Fruit fly (Drosophila melanogaster): Measurements from ENCODE around the gene Rga.

The Rga gene

dm6 chr3R:5624115-5624878 lies 11.4 kb upstream of the Rga start, which contains the start of the genes Dph4, Spec2 and RpL13A:
TSS of gene Dph4 (minus strand) at chr3R:5624125.
TSS of gene Spec2 (minus strand) at chr3R:5624125.
TSS of gene RpL13A (plus strand) at chr3R:5624474.
- TF ChIP-seq CG33017 (tag; optimal IDR thresholded peaks at IDR 0.05) (peak; percentile 90), CG7045 (GFP tag; optimal IDR thresholded peaks at IDR 0.05) (peak; percentile 94), CG7101 (tag; optimal IDR thresholded peaks at IDR 0.05) (peak; percentile 96), toe (GFP tag; optimal IDR thresholded peaks at IDR 0.05) (no peak), cnc (optimal IDR thresholded peaks at IDR 0.05) (no peak), CG12768 (GFP tag; optimal IDR thresholded peaks at IDR 0.05) (peak; percentile 95), CG1620 (GFP tag; optimal IDR thresholded peaks at IDR 0.05) (peak; percentile 97), bab1 (GFP tag; optimal IDR thresholded peaks at IDR 0.05) (peak; percentile 92), CG14711 (tag; optimal IDR thresholded peaks at IDR 0.05) (peak; percentile 73), Crg-1 (GFP tag; optimal IDR thresholded peaks at IDR 0.05) (peak; percentile 98), CG11617 (GFP tag; optimal IDR thresholded peaks at IDR 0.05) (peak; percentile 98), tj (GFP tag; optimal IDR thresholded peaks at IDR 0.05) (peak; percentile 88), Mnt (GFP tag; optimal IDR thresholded peaks at IDR 0.05) (peak; percentile 95), Clk (GFP tag; optimal IDR thresholded peaks at IDR 0.05) (peak; percentile 85), kay (GFP tag; ENCODE audit: borderline replicate concordance) (no peak), pad (GFP tag; optimal IDR thresholded peaks at IDR 0.05) (peak; percentile 85), Hr96 (GFP tag; optimal IDR thresholded peaks at IDR 0.05) (no peak), ovo (GFP tag; optimal IDR thresholded peaks at IDR 0.05) (peak; percentile 94), CG5204 (GFP tag; optimal IDR thresholded peaks at IDR 0.05) (no peak), cic (GFP tag; optimal IDR thresholded peaks at IDR 0.05) (peak; percentile 72)

- TF ChIP-seq bab1 (GFP tag; optimal IDR thresholded peaks at IDR 0.05), result peak; percentile 68
- peak; percentile 83 for TF ChIP-seq CG5204 (GFP tag; optimal IDR thresholded peaks at IDR 0.05)
- TF ChIP-seq toe (GFP tag; optimal IDR thresholded peaks at IDR 0.05), result peak; percentile 93
- TF ChIP-seq Mnt (GFP tag; optimal IDR thresholded peaks at IDR 0.05), result peak; percentile 93
- TF ChIP-seq CG7045 (GFP tag; optimal IDR thresholded peaks at IDR 0.05), result peak; percentile 91
- TF ChIP-seq CG7101 (tag; optimal IDR thresholded peaks at IDR 0.05), result peak; percentile 91
- TF ChIP-seq CG11617 (GFP tag; optimal IDR thresholded peaks at IDR 0.05), result peak; percentile 87
- TF ChIP-seq CG1620 (GFP tag; optimal IDR thresholded peaks at IDR 0.05), result peak; percentile 95
- peak; percentile 96 for TF ChIP-seq CG12768 (GFP tag; optimal IDR thresholded peaks at IDR 0.05)
- TF ChIP-seq cnc (optimal IDR thresholded peaks at IDR 0.05), result no peak
- peak; percentile 96 for TF ChIP-seq pad (GFP tag; optimal IDR thresholded peaks at IDR 0.05)
- peak; percentile 96 for TF ChIP-seq cic (GFP tag; optimal IDR thresholded peaks at IDR 0.05)
- TF ChIP-seq CG33017 (tag; optimal IDR thresholded peaks at IDR 0.05), result peak; percentile 81
- peak; percentile 98 for TF ChIP-seq Crg-1 (GFP tag; optimal IDR thresholded peaks at IDR 0.05)
- TF ChIP-seq CG14711 (tag; optimal IDR thresholded peaks at IDR 0.05), result peak; percentile 79
- peak; percentile 85 for TF ChIP-seq Clk (GFP tag; optimal IDR thresholded peaks at IDR 0.05)
- TF ChIP-seq tj (GFP tag; optimal IDR thresholded peaks at IDR 0.05), result peak; percentile 41
- no peak for TF ChIP-seq kay (GFP tag; ENCODE audit: borderline replicate concordance)
- peak; percentile 87 for TF ChIP-seq Hr96 (GFP tag; optimal IDR thresholded peaks at IDR 0.05)
- peak; percentile 99 for TF ChIP-seq ovo (GFP tag; optimal IDR thresholded peaks at IDR 0.05)
These were observed 10.2 kb upstream of the Rga start for dm6 chr3R:5622985-5623630.

DNA sequence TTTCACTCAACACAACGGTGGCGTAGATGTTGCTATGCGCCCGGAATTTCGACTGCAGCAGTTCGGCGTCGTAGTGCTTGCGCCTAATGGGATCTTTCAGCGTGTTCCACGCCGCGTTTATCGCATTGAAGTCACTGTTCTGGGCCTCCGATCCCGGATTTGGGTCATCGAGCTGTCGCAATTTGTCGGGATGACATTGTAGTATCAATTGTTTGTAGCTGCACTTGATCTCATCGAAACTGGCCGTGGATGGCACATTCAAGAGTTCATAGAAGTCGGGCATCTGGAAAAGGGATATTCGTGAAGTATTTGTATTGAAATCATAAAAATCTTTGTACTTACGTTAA lies 9.5 kb upstream of the Rga start:
- no peak for TF ChIP-seq CG33017 (tag; optimal IDR thresholded peaks at IDR 0.05)
- no peak for TF ChIP-seq tj (GFP tag; optimal IDR thresholded peaks at IDR 0.05)
- TF ChIP-seq Crg-1 (GFP tag; optimal IDR thresholded peaks at IDR 0.05), result no peak
- no peak for TF ChIP-seq cnc (optimal IDR thresholded peaks at IDR 0.05)
- no peak for TF ChIP-seq Mnt (GFP tag; optimal IDR thresholded peaks at IDR 0.05)
- no peak for TF ChIP-seq CG7045 (GFP tag; optimal IDR thresholded peaks at IDR 0.05)
- TF ChIP-seq kay (GFP tag; ENCODE audit: borderline replicate concordance), result no peak
- TF ChIP-seq CG12768 (GFP tag; optimal IDR thresholded peaks at IDR 0.05), result no peak
- TF ChIP-seq toe (GFP tag; optimal IDR thresholded peaks at IDR 0.05), result no peak
- no peak for TF ChIP-seq bab1 (GFP tag; optimal IDR thresholded peaks at IDR 0.05)
- TF ChIP-seq CG1620 (GFP tag; optimal IDR thresholded peaks at IDR 0.05), result no peak
- no peak for TF ChIP-seq CG5204 (GFP tag; optimal IDR thresholded peaks at IDR 0.05)
- TF ChIP-seq Hr96 (GFP tag; optimal IDR thresholded peaks at IDR 0.05), result no peak
- TF ChIP-seq CG14711 (tag; optimal IDR thresholded peaks at IDR 0.05), result no peak
- TF ChIP-seq Clk (GFP tag; optimal IDR thresholded peaks at IDR 0.05), result no peak
- TF ChIP-seq CG7101 (tag; optimal IDR thresholded peaks at IDR 0.05), result no peak
- TF ChIP-seq CG11617 (GFP tag; optimal IDR thresholded peaks at IDR 0.05), result no peak
- TF ChIP-seq ovo (GFP tag; optimal IDR thresholded peaks at IDR 0.05), result no peak

- TF ChIP-seq cnc (optimal IDR thresholded peaks at IDR 0.05), result no peak
- TF ChIP-seq CG12768 (GFP tag; optimal IDR thresholded peaks at IDR 0.05), result no peak
- no peak for TF ChIP-seq Mnt (GFP tag; optimal IDR thresholded peaks at IDR 0.05)
- TF ChIP-seq pad (GFP tag; optimal IDR thresholded peaks at IDR 0.05), result no peak
- no peak for TF ChIP-seq CG1620 (GFP tag; optimal IDR thresholded peaks at IDR 0.05)
- TF ChIP-seq tj (GFP tag; optimal IDR thresholded peaks at IDR 0.05), result no peak
- no peak for TF ChIP-seq CG11617 (GFP tag; optimal IDR thresholded peaks at IDR 0.05)
- no peak for TF ChIP-seq Crg-1 (GFP tag; optimal IDR thresholded peaks at IDR 0.05)
- TF ChIP-seq Clk (GFP tag; optimal IDR thresholded peaks at IDR 0.05), result no peak
- TF ChIP-seq CG7045 (GFP tag; optimal IDR thresholded peaks at IDR 0.05), result no peak
- no peak for TF ChIP-seq kay (GFP tag; ENCODE audit: borderline replicate concordance)
These were observed 8.9 kb upstream of the Rga start for dm6 chr3R:5621714-5622405.

Measured in whole organism, adult.